Fruit fly (Drosophila melanogaster): Measurements from ENCODE around the gene MED30.

The MED30 gene

dm6 chr3L:621097-621967 lies 32.6 kb downstream of the MED30 start (continued):
- TF ChIP-seq chn (GFP tag; optimal IDR thresholded peaks at IDR 0.05) (peak; percentile 85), CG12219 (GFP tag; optimal IDR thresholded peaks at IDR 0.05) (peak; percentile 81), schlank (tag; optimal IDR thresholded peaks at IDR 0.05) (no peak), gem (tag; optimal IDR thresholded peaks at IDR 0.05) (peak; percentile 92), Scr (GFP tag; IDR thresholded peaks at IDR 0.05; ENCODE audit: partially characterized antibody) (no peak), D (optimal IDR thresholded peaks at IDR 0.05) (no peak), D (GFP tag; optimal IDR thresholded peaks at IDR 0.05) (peak; percentile 90), CG5180 (GFP tag; optimal IDR thresholded peaks at IDR 0.05) (peak; percentile 34), Doc2 (GFP tag; IDR thresholded peaks at IDR 0.05) (no peak), CG10959 (GFP tag; IDR thresholded peaks at IDR 0.05) (peak; percentile 92), Dp (GFP tag; optimal IDR thresholded peaks at IDR 0.05) (no peak), sob (GFP tag; IDR thresholded peaks at IDR 0.05) (peak; percentile 60; the same call in 1 of the 2 replicates), fd3F (GFP tag; optimal IDR thresholded peaks at IDR 0.05) (no peak), CG7271 (tag; optimal IDR thresholded peaks at IDR 0.05) (peak; percentile 83), crc (GFP tag; optimal IDR thresholded peaks at IDR 0.05) (no peak), CG6854 (GFP tag; optimal IDR thresholded peaks at IDR 0.05) (no peak), CG13424 (tag; optimal IDR thresholded peaks at IDR 0.05) (peak; percentile 79), Bdp1 (GFP tag; optimal IDR thresholded peaks at IDR 0.05) (peak; percentile 62), ATbp (GFP tag; optimal IDR thresholded peaks at IDR 0.05) (peak; percentile 57), CG7987 (GFP tag; optimal IDR thresholded peaks at IDR 0.05) (peak; percentile 11), disco-r (GFP tag; optimal IDR thresholded peaks at IDR 0.05) (peak; percentile 31), CG17359 (tag; optimal IDR thresholded peaks at IDR 0.05) (peak; percentile 66), CG14014 (GFP tag; IDR thresholded peaks at IDR 0.05) (no peak), kay (GFP tag; optimal IDR thresholded peaks at IDR 0.05) (peak; percentile 64), mam (GFP tag; optimal IDR thresholded peaks at IDR 0.05) (no peak), CG15601 (tag; optimal IDR thresholded peaks at IDR 0.05) (peak; percentile 87), CG6813 (GFP tag; optimal IDR thresholded peaks at IDR 0.05) (peak; percentile 78), insv (GFP tag; optimal IDR thresholded peaks at IDR 0.05) (peak in 1 of 2 experiments; percentile 24), CG11504 (tag; optimal IDR thresholded peaks at IDR 0.05) (peak; percentile 82), Bgb (GFP tag; IDR thresholded peaks at IDR 0.05; ENCODE audit: partially characterized antibody) (no peak), vvl (GFP tag; IDR thresholded peaks at IDR 0.05) (peak; percentile 81), nmo (GFP tag; optimal IDR thresholded peaks at IDR 0.05) (peak; percentile 90), CG17385 (GFP tag; optimal IDR thresholded peaks at IDR 0.05) (peak; percentile 61), E2f2 (GFP tag; IDR thresholded peaks at IDR 0.05) (peak; percentile 34; the same call in 1 of the 2 replicates), Hr78 (GFP tag; optimal IDR thresholded peaks at IDR 0.05) (no peak), Dip3 (GFP tag; optimal IDR thresholded peaks at IDR 0.05) (no peak), CG2199 (GFP tag; IDR thresholded peaks at IDR 0.05) (no peak), sna (GFP tag; IDR thresholded peaks at IDR 0.05; ENCODE audit: partially characterized antibody) (no peak), croc (GFP tag; conservative IDR thresholded peaks at IDR 0.05) (peak; percentile 84), cwo (GFP tag; optimal IDR thresholded peaks at IDR 0.05) (no peak), Sin3A (optimal IDR thresholded peaks at IDR 0.05) (no peak), CG15073 (GFP tag; optimal IDR thresholded peaks at IDR 0.05) (no peak), eve (GFP tag; optimal IDR thresholded peaks at IDR 0.05) (peak; percentile 83 to 89), bsh (GFP tag; optimal IDR thresholded peaks at IDR 0.05) (peak; percentile 90 to 92), TFAM (GFP tag; optimal IDR thresholded peaks at IDR 0.05) (peak; percentile 64), bowl (GFP tag; IDR thresholded peaks at IDR 0.05) (no peak), CG13123 (GFP tag; optimal IDR thresholded peaks at IDR 0.05) (peak; percentile 63), Neu2 (GFP tag; optimal IDR thresholded peaks at IDR 0.05; ENCODE audit: borderline replicate concordance) (peak; percentile 48)

Measured in whole organism, embryonic.